Fruit fly (Drosophila melanogaster): ENCODE data around the gene CG13359.
A peak's percentile ranks its signal among the peaks of the same experiment; 100 is the strongest.

CG13359 gene

DNA sequence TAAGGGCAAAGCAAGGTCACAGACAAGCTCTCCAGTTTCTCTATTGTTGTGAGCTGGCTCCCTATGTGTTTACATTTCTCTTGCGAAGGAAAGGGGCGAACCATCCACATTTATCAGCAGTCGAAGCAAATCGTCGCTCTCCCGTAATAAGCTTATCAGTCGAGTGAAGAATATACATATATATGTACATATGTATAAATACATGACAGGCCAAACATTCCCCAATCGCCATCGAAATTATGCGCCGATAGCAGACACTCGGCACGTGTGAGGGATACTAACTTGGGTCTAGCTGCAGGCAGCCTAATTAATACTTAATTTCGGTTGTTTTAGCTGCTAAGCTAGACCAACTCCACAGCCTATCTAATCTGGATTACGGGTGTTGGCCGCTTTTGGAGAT lies 46.4 kb downstream of the CG13359 start:
- TF ChIP-seq CG13204 (GFP tag; optimal IDR thresholded peaks at IDR 0.05): no peak
- no peak for TF ChIP-seq CG9948 (tag; optimal IDR thresholded peaks at IDR 0.05)
- no peak for TF ChIP-seq CG10348 (GFP tag; IDR thresholded peaks at IDR 0.05)
- no peak for TF ChIP-seq fd96Ca (GFP tag; IDR thresholded peaks at IDR 0.05)
- TF ChIP-seq CG17806 (tag; optimal IDR thresholded peaks at IDR 0.05): no peak
- no peak for TF ChIP-seq Pif1A (GFP tag; optimal IDR thresholded peaks at IDR 0.05)
- TF ChIP-seq CG32121 (GFP tag; IDR thresholded peaks at IDR 0.05): no peak
- no peak for TF ChIP-seq Pif1B (GFP tag; optimal IDR thresholded peaks at IDR 0.05)
- TF ChIP-seq CG34367 (tag; optimal IDR thresholded peaks at IDR 0.05): no peak
- no peak for TF ChIP-seq gl (tag; optimal IDR thresholded peaks at IDR 0.05)
- no peak for TF ChIP-seq CG4496 (GFP tag; IDR thresholded peaks at IDR 0.05)
- TF ChIP-seq D1 (tag; optimal IDR thresholded peaks at IDR 0.05): no peak
- TF ChIP-seq Ets98B (GFP tag; IDR thresholded peaks at IDR 0.05): no peak
- TF ChIP-seq Snoo (tag; optimal IDR thresholded peaks at IDR 0.05): no peak
- no peak for TF ChIP-seq EcR (GFP tag; optimal IDR thresholded peaks at IDR 0.05)
- no peak for TF ChIP-seq CG14655 (GFP tag; optimal IDR thresholded peaks at IDR 0.05)
- TF ChIP-seq rn (GFP tag; IDR thresholded peaks at IDR 0.05): no peak
- TF ChIP-seq CG8159 (tag; optimal IDR thresholded peaks at IDR 0.05): no peak
- TF ChIP-seq CG15710 (tag; optimal IDR thresholded peaks at IDR 0.05): no peak
- no peak for TF ChIP-seq CG8301 (tag; optimal IDR thresholded peaks at IDR 0.05)

- TF ChIP-seq CG10348 (GFP tag; IDR thresholded peaks at IDR 0.05): peak; percentile 76
- peak; percentile 78 for TF ChIP-seq CG17806 (tag; optimal IDR thresholded peaks at IDR 0.05)
- peak; percentile 82 for TF ChIP-seq CG8159 (tag; optimal IDR thresholded peaks at IDR 0.05)
- peak; percentile 90 for TF ChIP-seq CG14655 (GFP tag; optimal IDR thresholded peaks at IDR 0.05)
- TF ChIP-seq Pif1A (GFP tag; optimal IDR thresholded peaks at IDR 0.05): peak; percentile 87
- TF ChIP-seq fd96Ca (GFP tag; IDR thresholded peaks at IDR 0.05): peak; percentile 94
- peak; percentile 83 for TF ChIP-seq CG15710 (tag; optimal IDR thresholded peaks at IDR 0.05)
- TF ChIP-seq gl (tag; optimal IDR thresholded peaks at IDR 0.05): peak; percentile 73
- TF ChIP-seq Pif1B (GFP tag; optimal IDR thresholded peaks at IDR 0.05): peak; percentile 91
- TF ChIP-seq rn (GFP tag; IDR thresholded peaks at IDR 0.05): peak; percentile 82
- peak; percentile 92 for TF ChIP-seq CG12605 (GFP tag; IDR thresholded peaks at IDR 0.05)
- peak; percentile 92 for TF ChIP-seq CG32121 (GFP tag; IDR thresholded peaks at IDR 0.05)
- TF ChIP-seq CG9948 (tag; optimal IDR thresholded peaks at IDR 0.05): peak; percentile 74
- peak; percentile 48 for TF ChIP-seq CG13204 (GFP tag; optimal IDR thresholded peaks at IDR 0.05)
- peak; percentile 96 for TF ChIP-seq CG4496 (GFP tag; IDR thresholded peaks at IDR 0.05)
- TF ChIP-seq D1 (tag; optimal IDR thresholded peaks at IDR 0.05): no peak
- TF ChIP-seq Ets98B (GFP tag; IDR thresholded peaks at IDR 0.05): peak; percentile 95
- peak; percentile 82 for TF ChIP-seq Snoo (tag; optimal IDR thresholded peaks at IDR 0.05)
- TF ChIP-seq CG8301 (tag; optimal IDR thresholded peaks at IDR 0.05): peak; percentile 87
- peak; percentile 96 for TF ChIP-seq EcR (GFP tag; optimal IDR thresholded peaks at IDR 0.05)
- TF ChIP-seq CG34367 (tag; optimal IDR thresholded peaks at IDR 0.05): peak; percentile 70
Observed at dm6 chrX:755642-756332, 47.5 kb downstream of the CG13359 start.

DNA sequence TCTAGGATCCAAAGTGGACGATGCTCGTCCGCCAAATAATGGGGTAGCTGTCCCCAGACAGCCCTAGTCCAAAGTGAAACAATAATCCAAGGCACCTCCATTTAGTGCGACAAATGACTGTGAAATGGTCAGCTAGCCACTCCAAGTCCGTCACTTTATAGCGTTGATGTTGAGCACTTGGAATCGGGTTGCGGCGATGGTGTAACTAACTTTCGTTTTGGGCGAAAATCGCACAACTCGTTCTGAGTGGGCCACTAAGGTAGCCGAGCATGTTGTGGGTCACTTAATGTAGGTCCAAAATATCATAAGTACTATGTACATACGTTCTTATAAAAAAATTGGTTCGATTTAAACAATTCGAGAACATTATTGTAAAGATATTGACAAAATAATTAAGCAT lies 49.7 kb downstream of the CG13359 start, which contains the start of gene CG13361:
Gene CG13361, minus strand, starts transcription at position 101 of the 400 bp plus-strand sequence.
- no peak for TF ChIP-seq CG17806 (tag; optimal IDR thresholded peaks at IDR 0.05)
- TF ChIP-seq CG13204 (GFP tag; optimal IDR thresholded peaks at IDR 0.05): no peak
- TF ChIP-seq D1 (tag; optimal IDR thresholded peaks at IDR 0.05): no peak
- no peak for TF ChIP-seq Snoo (tag; optimal IDR thresholded peaks at IDR 0.05)
- TF ChIP-seq CG12605 (GFP tag; IDR thresholded peaks at IDR 0.05): no peak
- no peak for TF ChIP-seq CG8301 (tag; optimal IDR thresholded peaks at IDR 0.05)
- no peak for TF ChIP-seq CG15710 (tag; optimal IDR thresholded peaks at IDR 0.05)
- no peak for TF ChIP-seq CG9948 (tag; optimal IDR thresholded peaks at IDR 0.05)
- no peak for TF ChIP-seq EcR (GFP tag; optimal IDR thresholded peaks at IDR 0.05)
- no peak for TF ChIP-seq CG8159 (tag; optimal IDR thresholded peaks at IDR 0.05)
- no peak for TF ChIP-seq CG4496 (GFP tag; IDR thresholded peaks at IDR 0.05)
- TF ChIP-seq CG14655 (GFP tag; optimal IDR thresholded peaks at IDR 0.05): no peak
- TF ChIP-seq CG32121 (GFP tag; IDR thresholded peaks at IDR 0.05): no peak
